Worm (Caenorhabditis elegans): ENCODE measurements around the gene upp-1.

ce11 chrIII:7643084-7643483, at the start of gene upp-1:
- TF ChIP-seq him-1 (tag; optimal IDR thresholded peaks at IDR 0.05): no peak
- no peak for TF ChIP-seq dao-5 (tag; optimal IDR thresholded peaks at IDR 0.05)
- no peak for TF ChIP-seq W03F9.2 (tag; optimal IDR thresholded peaks at IDR 0.05)

Measured in whole organism, L4/young adult.